Worm (Caenorhabditis elegans): ENCODE results near the gene T19D7.6.

ce11 chrX:646493-646892, 24.1 kb downstream of the T19D7.6 start:
- TF ChIP-seq him-1 (tag; optimal IDR thresholded peaks at IDR 0.05) (no peak), dao-5 (tag; optimal IDR thresholded peaks at IDR 0.05) (no peak), W03F9.2 (tag; optimal IDR thresholded peaks at IDR 0.05) (no peak)
